Worm (Caenorhabditis elegans) whole organism, early embryonic: ENCODE results near the gene fbxa-211.

Experiments used
- B0310.2 ChIP-seq: sonication (generic microtip); optimal IDR thresholded peaks from 2 replicates; lab custom pipeline; 2016; ENCODE audit warnings: mild to moderate bottlenecking, missing genetic modification characterization, missing compliant biosample characterization
- F13C5.2 ChIP-seq: sonication (generic microtip); optimal IDR thresholded peaks from 2 replicates; lab custom pipeline; 2017; ENCODE audit warnings: mild to moderate bottlenecking, missing genetic modification characterization, inconsistent platforms, missing compliant biosample characterization
- ama-1 ChIP-seq: fragments of 150-350 bp; optimal IDR thresholded peaks from 2 replicates; lab custom pipeline; 2014
- ets-7 ChIP-seq: sonication (generic microtip); optimal IDR thresholded peaks from 2 replicates; lab custom pipeline; 2016; ENCODE audit warnings: missing genotype, missing genetic modification characterization, missing compliant biosample characterization
- flt-1 ChIP-seq: fragments of 200-800 bp; sonication (Bioruptor generic); IDR thresholded peaks from 2 replicates; pipeline ENCODE4 v1.3.6; 2022; ENCODE audit warnings: missing genetic modification characterization, missing compliant biosample characterization
- hmg-4 ChIP-seq: fragments of 200-800 bp; sonication (Bioruptor generic); optimal IDR thresholded peaks from 2 replicates; lab custom pipeline; 2018; ENCODE audit warnings: mild to moderate bottlenecking, missing genetic modification characterization, missing compliant biosample characterization
- pes-1 ChIP-seq: fragments of 200-800 bp; sonication (Bioruptor generic); IDR thresholded peaks from 2 replicates; pipeline ENCODE4 v1.3.6; 2022; ENCODE audit warnings: missing genetic modification reagents, missing genetic modification characterization, missing compliant biosample characterization
- sea-1 ChIP-seq: fragments of 200-800 bp; sonication (Bioruptor generic); conservative IDR thresholded peaks from 2 replicates; pipeline ENCODE4 v1.3.6; 2022; ENCODE audit warnings: missing genetic modification characterization, missing compliant biosample characterization

ce11 chrV:18143445-18143844, 16.1 kb downstream of the fbxa-211 start, which contains the start of gene Y37H2A.14:
- TF ChIP-seq ama-1 (lab: Kevin White, UChicago) (no peak), flt-1 (GFP tag; lab: Robert Waterston, UW) (no peak), ets-7 (tag; lab: Kevin White, UChicago) (no peak), sea-1 (GFP tag; lab: Robert Waterston, UW) (no peak), F13C5.2 (tag; lab: Kevin White, UChicago) (no peak), hmg-4 (GFP tag; lab: Kevin White, UChicago) (no peak), pes-1 (no peak), B0310.2 (no peak)
